Worm (Caenorhabditis elegans): Measurements from ENCODE around the gene F09G8.5.

DNA sequence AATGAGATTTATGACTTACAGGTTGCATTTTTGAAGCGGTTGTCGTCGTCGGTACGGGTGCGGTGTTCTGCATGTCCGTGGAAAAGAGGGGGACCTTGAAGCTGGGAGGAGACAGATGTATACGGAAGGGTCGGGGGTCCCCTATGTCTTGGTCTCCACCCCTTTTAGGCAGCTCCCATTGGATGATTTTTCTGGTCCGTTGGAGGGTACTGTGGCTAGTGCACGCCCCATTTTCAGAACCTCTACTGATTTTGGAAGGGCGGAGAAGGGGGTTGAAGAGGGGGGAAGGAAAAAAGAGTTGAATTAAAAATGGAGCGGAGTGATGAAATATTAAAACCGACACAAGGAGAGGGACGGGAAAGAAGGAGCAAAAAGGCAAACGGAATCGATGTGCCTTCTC is 38.6 kb upstream of the F09G8.5 start, which contains the start of gene unc-86:
- TF ChIP-seq ceh-16 (tag; optimal IDR thresholded peaks at IDR 0.05) = no peak
- no peak for TF ChIP-seq fos-1 (tag; optimal IDR thresholded peaks at IDR 0.05)
- TF ChIP-seq elt-3 (tag; optimal IDR thresholded peaks at IDR 0.05) = no peak
- no peak for TF ChIP-seq lin-13 (GFP tag; optimal IDR thresholded peaks at IDR 0.05)
- no peak for TF ChIP-seq nhr-23 (tag; optimal IDR thresholded peaks at IDR 0.05)
- TF ChIP-seq unc-62 (GFP tag; optimal IDR thresholded peaks at IDR 0.05) = no peak
- no peak for TF ChIP-seq ztf-11 (tag; optimal IDR thresholded peaks at IDR 0.05)
- TF ChIP-seq nhr-237 (tag; optimal IDR thresholded peaks at IDR 0.05) = no peak
- TF ChIP-seq ceh-82 (tag; optimal IDR thresholded peaks at IDR 0.05) = no peak
- TF ChIP-seq blmp-1 (tag; optimal IDR thresholded peaks at IDR 0.05; ENCODE audit: insufficient read depth) = no peak
- TF ChIP-seq nhr-77 (tag; optimal IDR thresholded peaks at IDR 0.05) = no peak
- TF ChIP-seq unc-39 (tag; optimal IDR thresholded peaks at IDR 0.05) = no peak
- no peak for TF ChIP-seq nhr-11 (tag; optimal IDR thresholded peaks at IDR 0.05)

Measured in whole organism, L2 larva.